Fruit fly (Drosophila melanogaster): Measurements from ENCODE around the gene CG13887.

Gene CG13887

dm6 chr3L:815234-816200 lies 22.1 kb upstream of the CG13887 start (continued):
- TF ChIP-seq dysf (GFP tag; IDR thresholded peaks at IDR 0.05) (peak; percentile 52; the same call in 2 of the 3 replicates), Ets65A (GFP tag) (no peak), CG9817 (tag; optimal IDR thresholded peaks at IDR 0.05) (no peak), dpn (GFP tag; optimal IDR thresholded peaks at IDR 0.05) (no peak), HLH4C (GFP tag; IDR thresholded peaks at IDR 0.05; ENCODE audit: partially characterized antibody) (no peak), peb (GFP tag; IDR thresholded peaks at IDR 0.05) (no peak), CG10209 (GFP tag; optimal IDR thresholded peaks at IDR 0.05) (no peak), h (optimal IDR thresholded peaks at IDR 0.05) (no peak), CG12071 (GFP tag; optimal IDR thresholded peaks at IDR 0.05) (no peak), CG10431 (GFP tag; optimal IDR thresholded peaks at IDR 0.05) (no peak), lmd (GFP tag; IDR thresholded peaks at IDR 0.05) (peak; percentile 58), Ada2b (GFP tag; IDR thresholded peaks at IDR 0.05) (no peak; the same call in 1 of the 2 replicates), Fer2 (tag; optimal IDR thresholded peaks at IDR 0.05) (no peak), Hr78 (GFP tag; optimal IDR thresholded peaks at IDR 0.05) (peak in 1 of 2 experiments; percentile 30), sqz (GFP tag; optimal IDR thresholded peaks at IDR 0.05) (no peak), sob (GFP tag; IDR thresholded peaks at IDR 0.05) (peak; percentile 14; the same call in 1 of the 2 replicates), hkb (optimal IDR thresholded peaks at IDR 0.05) (no peak), hkb (GFP tag; IDR thresholded peaks at IDR 0.05) (peak; percentile 40; the same call in 1 of the 2 replicates), vvl (GFP tag; IDR thresholded peaks at IDR 0.05) (peak; percentile 55), CG3995 (GFP tag; optimal IDR thresholded peaks at IDR 0.05) (no peak), CG8924 (tag; optimal IDR thresholded peaks at IDR 0.05) (peak; percentile 44), Dbx (GFP tag; IDR thresholded peaks at IDR 0.05) (no peak), CG11695 (GFP tag; IDR thresholded peaks at IDR 0.05) (peak; percentile 39; the same call in 1 of the 3 replicates), Med (GFP tag) (peak; percentile 73), CG7745 (tag; optimal IDR thresholded peaks at IDR 0.05) (no peak), CG12769 (tag; optimal IDR thresholded peaks at IDR 0.05) (peak; percentile 64), CG8478 (optimal IDR thresholded peaks at IDR 0.05) (no peak), pan (optimal IDR thresholded peaks at IDR 0.05) (no peak), pan (GFP tag; optimal IDR thresholded peaks at IDR 0.05 in 1 of 2, IDR thresholded peaks at IDR 0.05 in 1 of 2) (peak in 1 of 2 experiments; percentile 67), CG17328 (GFP tag; IDR thresholded peaks at IDR 0.05) (peak; percentile 57), ems (GFP tag; optimal IDR thresholded peaks at IDR 0.05) (no peak), CG11504 (tag; optimal IDR thresholded peaks at IDR 0.05) (peak; percentile 53), CrebB (tag; optimal IDR thresholded peaks at IDR 0.05) (no peak), CG3838 (GFP tag; optimal IDR thresholded peaks at IDR 0.05) (no peak), chinmo (GFP tag; IDR thresholded peaks at IDR 0.05; ENCODE audit: partially characterized antibody) (0 out of 4 replicates have a peak, but pooled peaks have one; percentile 49), ranshi (GFP tag; IDR thresholded peaks at IDR 0.05) (peak; percentile 62; the same call in 1 of the 2 replicates), Spps (tag; optimal IDR thresholded peaks at IDR 0.05) (no peak), CG4707 (GFP tag; optimal IDR thresholded peaks at IDR 0.05) (no peak), CG18476 (GFP tag; optimal IDR thresholded peaks at IDR 0.05) (no peak), br (optimal IDR thresholded peaks at IDR 0.05) (no peak), CG3407 (GFP tag; optimal IDR thresholded peaks at IDR 0.05) (no peak), nmo (GFP tag; optimal IDR thresholded peaks at IDR 0.05) (peak; percentile 40)
